Worm (Caenorhabditis elegans) whole organism, late embryonic: ENCODE data around the gene T10B5.7.
A peak's percentile ranks its signal among the peaks of the same experiment; 100 is the strongest.

Source experiments
- C38D4.7 ChIP-seq: fragments of 200-800 bp; sonication (Bioruptor generic); optimal IDR thresholded peaks from 2 replicates; lab custom pipeline; 2018; ENCODE audit warnings: mild to moderate bottlenecking, missing genetic modification characterization, moderate library complexity, missing compliant biosample characterization
- F13H6.1 ChIP-seq: sonication (generic microtip); optimal IDR thresholded peaks from 2 replicates; lab custom pipeline; 2016; ENCODE audit warnings: missing genetic modification characterization, missing compliant biosample characterization
- K02D7.2 ChIP-seq: sonication (generic microtip); optimal IDR thresholded peaks from 2 replicates; lab custom pipeline; 2017; ENCODE audit warnings: mild to moderate bottlenecking, missing genetic modification characterization, missing compliant biosample characterization
- Y22D7AL.16 ChIP-seq: sonication (generic microtip); optimal IDR thresholded peaks from 2 replicates; lab custom pipeline; 2016; ENCODE audit warnings: missing genetic modification characterization, missing compliant biosample characterization
- ahr-1 ChIP-seq: sonication (generic microtip); optimal IDR thresholded peaks from 2 replicates; lab custom pipeline; 2016; ENCODE audit warnings: missing genetic modification characterization, missing compliant biosample characterization
- ama-1 ChIP-seq: fragments of 150-350 bp; optimal IDR thresholded peaks from 2 replicates; lab custom pipeline; 2014
- ceh-14 ChIP-seq: sonication (generic microtip); optimal IDR thresholded peaks from 2 replicates; lab custom pipeline; 2016; ENCODE audit warnings: missing genotype, missing genetic modification characterization, missing compliant biosample characterization
- ceh-19 ChIP-seq: fragments of 200-800 bp; sonication (Bioruptor generic); optimal IDR thresholded peaks from 2 replicates; lab custom pipeline; 2018; ENCODE audit warnings: mild to moderate bottlenecking, missing genetic modification characterization, missing compliant biosample characterization
- ceh-2 ChIP-seq: sonication (generic microtip); optimal IDR thresholded peaks from 2 replicates; lab custom pipeline; 2016; ENCODE audit warnings: missing genotype, missing genetic modification characterization, missing compliant biosample characterization
- ceh-24 ChIP-seq: sonication (generic microtip); optimal IDR thresholded peaks from 2 replicates; lab custom pipeline; 2016; ENCODE audit warnings: mild to moderate bottlenecking, missing genetic modification characterization, missing compliant biosample characterization
- ceh-30 ChIP-seq: fragments of 150-350 bp; optimal IDR thresholded peaks from 2 replicates; lab custom pipeline; 2014; ENCODE audit warnings: missing biosample characterization, missing genetic modification characterization
- ceh-31 ChIP-seq: sonication (generic microtip); optimal IDR thresholded peaks from 2 replicates; lab custom pipeline; 2016; ENCODE audit warnings: missing genetic modification characterization, missing compliant biosample characterization
- ceh-34 ChIP-seq: sonication (generic microtip); optimal IDR thresholded peaks from 2 replicates; lab custom pipeline; 2016; ENCODE audit warnings: mild to moderate bottlenecking, missing genetic modification characterization, missing compliant biosample characterization
- ceh-45 ChIP-seq: fragments of 200-800 bp; sonication (Bioruptor generic); IDR thresholded peaks from 2 replicates; pipeline ENCODE4 v1.3.6; 2022; ENCODE audit warnings: missing genetic modification reagents, missing genetic modification characterization, missing compliant biosample characterization
- ceh-9 ChIP-seq: sonication (generic microtip); optimal IDR thresholded peaks from 2 replicates; lab custom pipeline; 2016; ENCODE audit warnings: mild to moderate bottlenecking, missing genetic modification characterization, inconsistent platforms, missing compliant biosample characterization
- che-1 ChIP-seq: sonication (generic microtip); optimal IDR thresholded peaks from 2 replicates; lab custom pipeline; 2016; ENCODE audit warnings: mild to moderate bottlenecking, missing genetic modification characterization, missing compliant biosample characterization
- dmd-4 ChIP-seq: sonication (generic microtip); optimal IDR thresholded peaks from 2 replicates; lab custom pipeline; 2016; ENCODE audit warnings: borderline replicate concordance, missing genetic modification characterization, missing compliant biosample characterization
- dve-1 ChIP-seq: sonication (generic microtip); optimal IDR thresholded peaks from 2 replicates; lab custom pipeline; 2017; ENCODE audit warnings: antibody characterized with exemption, mild to moderate bottlenecking, missing genetic modification characterization, missing compliant biosample characterization
- elt-2 ChIP-seq: sonication (generic microtip); optimal IDR thresholded peaks from 2 replicates; lab custom pipeline; 2016; ENCODE audit warnings: missing genetic modification reagents, missing genetic modification characterization, missing compliant biosample characterization
- elt-4 ChIP-seq: sonication (generic microtip); optimal IDR thresholded peaks from 2 replicates; lab custom pipeline; 2016; ENCODE audit warnings: missing genetic modification characterization, missing compliant biosample characterization
- ets-4 ChIP-seq: sonication (generic microtip); optimal IDR thresholded peaks from 2 replicates; lab custom pipeline; 2016; ENCODE audit warnings: missing genetic modification characterization, missing compliant biosample characterization
- fax-1 ChIP-seq: sonication (generic microtip); optimal IDR thresholded peaks from 2 replicates; lab custom pipeline; 2016; ENCODE audit warnings: missing genotype, missing genetic modification characterization, missing compliant biosample characterization
- fkh-6 ChIP-seq: sonication (generic microtip); optimal IDR thresholded peaks from 2 replicates; lab custom pipeline; 2016; ENCODE audit warnings: missing genetic modification characterization, missing compliant biosample characterization
- gmeb-2 ChIP-seq: sonication (generic microtip); optimal IDR thresholded peaks from 2 replicates; lab custom pipeline; 2016; ENCODE audit warnings: missing genetic modification characterization, inconsistent platforms, missing compliant biosample characterization
- hlh-13 ChIP-seq: fragments of 200-800 bp; sonication (Bioruptor generic); optimal IDR thresholded peaks from 2 replicates; lab custom pipeline; 2018; ENCODE audit warnings: mild to moderate bottlenecking, missing genetic modification characterization, missing compliant biosample characterization
- hlh-15 ChIP-seq: sonication (generic microtip); optimal IDR thresholded peaks from 2 replicates; lab custom pipeline; 2016; ENCODE audit warnings: missing genetic modification characterization, missing compliant biosample characterization
- hlh-30 ChIP-seq: sonication (generic microtip); optimal IDR thresholded peaks from 2 replicates; lab custom pipeline; 2017; ENCODE audit warnings: antibody characterized with exemption, missing genetic modification characterization, missing compliant biosample characterization; ENCODE audit not compliant: insufficient read depth
- lim-6 ChIP-seq: sonication (generic microtip); optimal IDR thresholded peaks from 2 replicates; lab custom pipeline; 2016; ENCODE audit warnings: missing genetic modification characterization, missing compliant biosample characterization
- mec-3 ChIP-seq: sonication (generic microtip); optimal IDR thresholded peaks from 2 replicates; lab custom pipeline; 2016; ENCODE audit warnings: borderline replicate concordance, missing genetic modification characterization, missing compliant biosample characterization
- nhr-11 ChIP-seq: fragments of 150-350 bp; optimal IDR thresholded peaks from 2 replicates; lab custom pipeline; 2014; ENCODE audit warnings: missing biosample characterization, missing genetic modification characterization
- npax-4 ChIP-seq: sonication (generic microtip); optimal IDR thresholded peaks from 2 replicates; lab custom pipeline; 2016; ENCODE audit warnings: missing genetic modification characterization, missing compliant biosample characterization
- odd-2 ChIP-seq: sonication (generic microtip); optimal IDR thresholded peaks from 2 replicates; lab custom pipeline; 2017; ENCODE audit warnings: antibody characterized with exemption, mild to moderate bottlenecking, missing genetic modification characterization, missing compliant biosample characterization
- pha-2 ChIP-seq: sonication (generic microtip); optimal IDR thresholded peaks from 2 replicates; lab custom pipeline; 2017; ENCODE audit warnings: mild to moderate bottlenecking, missing genetic modification characterization, missing compliant biosample characterization
- pqm-1 ChIP-seq: sonication (generic microtip); optimal IDR thresholded peaks from 2 replicates; lab custom pipeline; 2016; ENCODE audit warnings: missing genetic modification characterization, missing compliant biosample characterization
- ref-2 ChIP-seq: sonication (generic microtip); optimal IDR thresholded peaks from 2 replicates; lab custom pipeline; 2016; ENCODE audit warnings: missing genetic modification characterization, missing compliant biosample characterization
- sox-2 ChIP-seq: fragments of 200-800 bp; sonication (Bioruptor generic); IDR thresholded peaks from 2 replicates; pipeline ENCODE4 v1.3.6; 2022; ENCODE audit warnings: missing genetic modification reagents, missing genetic modification characterization, missing compliant biosample characterization
- sox-4 ChIP-seq: sonication (generic microtip); optimal IDR thresholded peaks from 2 replicates; lab custom pipeline; 2017; ENCODE audit warnings: mild to moderate bottlenecking, missing genetic modification characterization, inconsistent platforms, missing compliant biosample characterization
- syd-9 ChIP-seq: sonication (generic microtip); optimal IDR thresholded peaks from 2 replicates; lab custom pipeline; 2016; ENCODE audit warnings: mild to moderate bottlenecking, missing genetic modification characterization, moderate library complexity, missing compliant biosample characterization
- tbx-2 ChIP-seq: sonication (generic microtip); optimal IDR thresholded peaks from 2 replicates; lab custom pipeline; 2016; ENCODE audit warnings: missing genetic modification characterization, missing compliant biosample characterization
- ttx-3 ChIP-seq: sonication (generic microtip); optimal IDR thresholded peaks from 2 replicates; lab custom pipeline; 2016; ENCODE audit warnings: missing genetic modification reagents, missing genetic modification characterization, missing compliant biosample characterization
- unc-3 ChIP-seq, 2 experiments: fragments of 200-800 bp in 1 of 2; sonication (Bioruptor generic) in 1 of 2; sonication (generic microtip) in 1 of 2; conservative IDR thresholded peaks in 1 of 2; optimal IDR thresholded peaks in 1 of 2; 2 replicates each; pipeline versions ENCODE4 v1.3.6 to Lab custom; 2016 to 2022; ENCODE audit warnings: missing compliant biosample characterization in 2 of 2, missing genetic modification characterization in 2 of 2, missing genetic modification reagents in 1 of 2
- unc-55 ChIP-seq: sonication (generic microtip); optimal IDR thresholded peaks from 2 replicates; lab custom pipeline; 2017; ENCODE audit warnings: missing biosample characterization, missing genetic modification reagents, missing genetic modification characterization
- ztf-16 ChIP-seq: sonication (generic microtip); optimal IDR thresholded peaks from 2 replicates; lab custom pipeline; 2017; ENCODE audit warnings: missing genetic modification characterization, missing compliant biosample characterization

Gene T10B5.7

DNA sequence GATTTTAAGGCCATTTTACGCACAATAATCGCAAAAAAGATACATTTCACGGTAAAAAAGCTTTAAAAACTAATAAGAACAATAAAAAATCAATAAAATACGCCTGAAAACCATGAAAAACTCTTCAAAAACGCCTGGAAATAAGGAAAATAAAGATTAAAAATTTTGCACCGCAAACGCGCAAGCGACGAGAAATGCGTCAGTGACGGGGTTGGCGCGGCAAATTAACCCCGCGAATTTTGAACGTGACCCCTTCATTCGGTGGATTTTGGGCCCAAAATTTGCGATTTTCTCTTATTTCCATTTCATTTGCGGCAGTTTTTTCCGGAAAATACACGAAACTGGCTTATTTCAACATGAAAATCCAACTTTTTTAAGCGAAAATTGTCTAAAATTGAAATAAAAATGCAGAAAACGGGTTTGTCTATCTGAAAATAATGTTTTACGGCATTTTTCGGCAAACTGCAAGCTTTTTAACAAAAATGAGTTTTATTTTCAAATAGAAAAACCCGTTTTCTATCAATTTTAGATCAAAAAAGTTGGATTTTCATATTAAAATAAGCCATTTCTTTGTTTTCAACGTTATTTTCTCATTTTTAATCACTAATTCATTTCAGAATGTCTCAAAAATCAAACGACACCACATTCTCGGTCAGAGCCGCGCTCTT is 22.7 kb downstream of the T10B5.7 start, which contains the start of gene knl-3 (continued):
- 0 out of 2 replicates have a peak, but pooled peaks have one; percentile 31 for TF ChIP-seq unc-3 (GFP tag; conservative IDR thresholded peaks at IDR 0.05; lab: Robert Waterston, UW)
- peak; percentile 67 for TF ChIP-seq unc-3 (tag; optimal IDR thresholded peaks at IDR 0.05; lab: Kevin White, UChicago)
- peak; percentile 52 for TF ChIP-seq K02D7.2
- peak; percentile 28 for TF ChIP-seq lim-6 (tag; lab: Kevin White, UChicago)
- peak; percentile 80 for TF ChIP-seq ceh-31 (tag; lab: Kevin White, UChicago)
- no peak for TF ChIP-seq npax-4 (tag; lab: Kevin White, UChicago)
- no peak for TF ChIP-seq ceh-9 (tag; lab: Kevin White, UChicago)
- TF ChIP-seq elt-4 (tag; lab: Kevin White, UChicago), result no peak
- TF ChIP-seq ceh-24 (tag; lab: Kevin White, UChicago), result peak; percentile 19
- no peak for TF ChIP-seq pqm-1 (tag; lab: Kevin White, UChicago)
- peak; percentile 63 for TF ChIP-seq ceh-19 (GFP tag; lab: Kevin White, UChicago)
- TF ChIP-seq mec-3 (tag; lab: Kevin White, UChicago), result no peak
- peak; percentile 51 for TF ChIP-seq hlh-13
- TF ChIP-seq elt-2 (tag; lab: Kevin White, UChicago), result peak; percentile 77
- TF ChIP-seq ceh-14, result peak; percentile 66
- peak; percentile 61 for TF ChIP-seq ref-2 (tag; lab: Kevin White, UChicago)
- peak; percentile 56; the same call in 1 of the 2 replicates for TF ChIP-seq ceh-45 (GFP tag; lab: Robert Waterston, UW)
- TF ChIP-seq ztf-16 (tag; lab: Kevin White, UChicago), result peak; percentile 36
- no peak for TF ChIP-seq nhr-11 (tag; lab: Kevin White, UChicago)
- TF ChIP-seq gmeb-2, result peak; percentile 62
- no peak for TF ChIP-seq dmd-4
- TF ChIP-seq fkh-6 (tag; lab: Kevin White, UChicago), result peak; percentile 12
- peak; percentile 37 for TF ChIP-seq fax-1 (tag; lab: Kevin White, UChicago)
- peak; percentile 64 for TF ChIP-seq sox-4

DNA sequence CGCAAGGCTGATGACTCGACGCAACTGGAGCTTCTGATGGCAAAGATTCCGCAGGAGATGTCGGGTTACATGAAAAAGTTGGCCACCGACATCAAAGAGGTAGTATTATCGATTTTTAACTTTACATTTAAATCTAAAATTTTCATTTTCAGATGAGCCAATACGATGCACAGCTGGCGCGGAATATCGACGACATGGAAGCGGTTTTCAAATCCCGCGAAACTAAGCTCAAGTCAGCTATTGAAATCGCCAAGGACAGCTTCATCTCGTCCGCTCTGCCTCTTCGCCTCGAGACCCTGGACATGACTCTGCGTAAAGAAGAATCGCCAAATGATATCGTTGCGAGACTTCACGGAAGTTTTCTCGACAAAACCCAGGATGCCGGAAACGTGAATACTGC is 23.7 kb downstream of the T10B5.7 start, which contains the start of gene T10B5.3:
Gene T10B5.3, minus strand, starts transcription at position 101 of the 400 bp plus-strand sequence.
- TF ChIP-seq Y22D7AL.16 (tag; lab: Kevin White, UChicago) (no peak), F13H6.1 (tag; lab: Kevin White, UChicago) (no peak), sox-2 (GFP tag; lab: Robert Waterston, UW) (no peak), unc-3 (GFP tag; conservative IDR thresholded peaks at IDR 0.05; lab: Robert Waterston, UW) (no peak), unc-3 (tag; optimal IDR thresholded peaks at IDR 0.05; lab: Kevin White, UChicago) (no peak), ceh-45 (GFP tag; lab: Robert Waterston, UW) (no peak)

ce11 chrV:1870515-1870940 is 24.5 kb downstream of the T10B5.7 start:
- no peak for TF ChIP-seq che-1 (tag; lab: Kevin White, UChicago)
- TF ChIP-seq hlh-30 (tag; lab: Kevin White, UChicago), result no peak
- TF ChIP-seq tbx-2 (tag; lab: Kevin White, UChicago), result no peak
- no peak for TF ChIP-seq Y22D7AL.16 (tag; lab: Kevin White, UChicago)
- TF ChIP-seq syd-9 (tag; lab: Kevin White, UChicago), result no peak
- no peak for TF ChIP-seq hlh-15
- TF ChIP-seq fax-1 (tag; lab: Kevin White, UChicago), result no peak
- no peak for TF ChIP-seq ceh-30 (tag; lab: Kevin White, UChicago)
- no peak for TF ChIP-seq ceh-34
- no peak for TF ChIP-seq ama-1 (lab: Kevin White, UChicago)
- no peak for TF ChIP-seq mec-3 (tag; lab: Kevin White, UChicago)
- TF ChIP-seq elt-4 (tag; lab: Kevin White, UChicago), result no peak

ce11 chrV:1871768-1872296 is 25.8 kb downstream of the T10B5.7 start, which contains the start of the genes T10B5.4 and cct-7:
Gene T10B5.4 (minus strand): TSS chrV:1871807.
Gene cct-7 (plus strand): TSS chrV:1872246.
- TF ChIP-seq pha-2 (tag; lab: Kevin White, UChicago) (no peak), ttx-3 (tag; lab: Kevin White, UChicago) (no peak), ama-1 (lab: Kevin White, UChicago) (no peak), odd-2 (tag; lab: Kevin White, UChicago) (no peak), unc-3 (GFP tag; conservative IDR thresholded peaks at IDR 0.05; lab: Robert Waterston, UW) (no peak), unc-3 (tag; optimal IDR thresholded peaks at IDR 0.05; lab: Kevin White, UChicago) (peak; percentile 54), fkh-6 (tag; lab: Kevin White, UChicago) (no peak), ztf-16 (tag; lab: Kevin White, UChicago) (no peak), ahr-1 (tag; lab: Kevin White, UChicago) (peak; percentile 33), npax-4 (tag; lab: Kevin White, UChicago) (no peak), unc-55 (GFP tag; lab: Kevin White, UChicago) (peak; percentile 53), dve-1 (peak; percentile 58), ets-4 (peak; percentile 92), tbx-2 (tag; lab: Kevin White, UChicago) (peak; percentile 96), C38D4.7 (no peak), ceh-2 (tag; lab: Kevin White, UChicago) (peak; percentile 88), sox-4 (no peak), hlh-13 (no peak), ceh-31 (tag; lab: Kevin White, UChicago) (peak; percentile 98), Y22D7AL.16 (tag; lab: Kevin White, UChicago) (no peak)
